Fruit fly (Drosophila melanogaster): ENCODE measurements around the gene Polr3D.

The Polr3D gene

DNA sequence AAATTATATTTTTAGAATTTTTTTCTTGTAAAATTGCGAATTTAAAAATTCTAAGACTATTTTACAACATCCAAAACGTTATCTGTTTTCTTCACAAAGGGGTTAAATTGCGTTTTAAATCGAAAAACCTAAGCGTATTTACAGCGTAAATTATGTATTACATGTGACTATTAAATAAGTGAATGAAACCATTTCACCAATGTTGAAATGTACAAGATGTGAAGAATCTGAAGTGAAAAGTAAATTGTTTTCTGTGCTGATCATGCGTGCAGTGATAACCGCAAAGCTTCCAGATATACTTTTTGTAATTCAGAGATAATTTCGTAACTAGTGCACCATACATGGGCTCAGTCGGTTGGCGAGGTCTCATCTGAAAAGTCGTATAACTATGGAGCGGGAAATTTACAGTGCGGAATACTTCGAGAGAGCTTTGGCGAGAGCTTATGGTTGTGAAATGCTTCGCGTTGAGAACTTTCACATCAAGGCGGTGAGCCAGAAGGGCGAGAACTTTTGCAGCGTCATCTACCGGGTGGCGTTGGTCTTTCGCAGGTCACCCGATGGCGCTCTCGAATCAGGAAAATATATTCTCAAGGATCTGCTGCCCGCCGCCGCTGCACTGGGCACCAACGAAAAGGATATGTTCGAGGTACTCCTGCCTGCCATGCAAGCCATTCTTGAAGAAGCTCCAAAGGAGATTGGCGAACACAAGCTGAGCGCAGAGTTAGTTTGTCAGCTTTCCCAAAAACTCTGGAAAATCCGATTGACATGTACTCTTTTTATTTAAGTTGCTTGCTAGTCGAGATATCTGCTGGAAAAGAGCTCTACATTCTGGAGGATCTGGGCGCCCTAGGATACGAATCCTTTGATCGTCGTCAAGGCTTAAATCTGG, 4.9 kb upstream of the Polr3D start (continued):
- TF ChIP-seq pb (GFP tag; optimal IDR thresholded peaks at IDR 0.05): peak; percentile 59
- TF ChIP-seq jumu (GFP tag; optimal IDR thresholded peaks at IDR 0.05): no peak
- peak; percentile 27 for TF ChIP-seq Blimp-1 (GFP tag; optimal IDR thresholded peaks at IDR 0.05)
- no peak for TF ChIP-seq dm (GFP tag; optimal IDR thresholded peaks at IDR 0.05)
- TF ChIP-seq CG8765 (GFP tag; IDR thresholded peaks at IDR 0.05): no peak
- no peak for TF ChIP-seq CG14441 (GFP tag; IDR thresholded peaks at IDR 0.05)
- peak; percentile 35 for TF ChIP-seq CG4707 (GFP tag; optimal IDR thresholded peaks at IDR 0.05)
- peak; percentile 81 for TF ChIP-seq Ets65A (GFP tag)
- TF ChIP-seq kah (GFP tag; optimal IDR thresholded peaks at IDR 0.05): no peak
- no peak for TF ChIP-seq sisA (GFP tag; IDR thresholded peaks at IDR 0.05)
- TF ChIP-seq Sin3A (optimal IDR thresholded peaks at IDR 0.05): no peak
- TF ChIP-seq CG3995 (GFP tag; optimal IDR thresholded peaks at IDR 0.05): no peak
- peak; percentile 10 for TF ChIP-seq slp2 (GFP tag; optimal IDR thresholded peaks at IDR 0.05)
- TF ChIP-seq CkIIα-i1 (GFP tag; IDR thresholded peaks at IDR 0.05): no peak
- TF ChIP-seq Ets97D (GFP tag; optimal IDR thresholded peaks at IDR 0.05): peak; percentile 13
- no peak for TF ChIP-seq eve (GFP tag; optimal IDR thresholded peaks at IDR 0.05)
- no peak for TF ChIP-seq CG3407 (GFP tag; optimal IDR thresholded peaks at IDR 0.05)
- TF ChIP-seq luna (GFP tag; optimal IDR thresholded peaks at IDR 0.05): peak; percentile 30
- TF ChIP-seq sim (GFP tag; IDR thresholded peaks at IDR 0.05): no peak
- no peak for TF ChIP-seq sob (GFP tag; IDR thresholded peaks at IDR 0.05)
- TF ChIP-seq CG2202 (tag; optimal IDR thresholded peaks at IDR 0.05): no peak
- no peak for TF ChIP-seq repo (GFP tag; optimal IDR thresholded peaks at IDR 0.05)
- peak; percentile 44 for TF ChIP-seq Mes4 (GFP tag; optimal IDR thresholded peaks at IDR 0.05)
- peak; percentile 42; the same call in 1 of the 2 replicates for TF ChIP-seq tna (GFP tag; IDR thresholded peaks at IDR 0.05; ENCODE audit: partially characterized antibody)
- peak; percentile 22 for TF ChIP-seq fd3F (GFP tag; optimal IDR thresholded peaks at IDR 0.05)
- TF ChIP-seq B-H1 (GFP tag; IDR thresholded peaks at IDR 0.05): no peak
- TF ChIP-seq CG2199 (GFP tag; IDR thresholded peaks at IDR 0.05): peak; percentile 83; the same call in 2 of the 3 replicates
- no peak for TF ChIP-seq tup (GFP tag; optimal IDR thresholded peaks at IDR 0.05)
- no peak; the same call in 1 of the 3 replicates for TF ChIP-seq ase (GFP tag; IDR thresholded peaks at IDR 0.05)
- no peak for TF ChIP-seq pho (GFP tag; optimal IDR thresholded peaks at IDR 0.05)
- peak; percentile 49 for TF ChIP-seq CG1233 (GFP tag; optimal IDR thresholded peaks at IDR 0.05)
- TF ChIP-seq CHES-1-like (GFP tag; optimal IDR thresholded peaks at IDR 0.05): no peak
- TF ChIP-seq CG10209 (GFP tag; optimal IDR thresholded peaks at IDR 0.05): peak; percentile 57
- TF ChIP-seq ham (GFP tag; IDR thresholded peaks at IDR 0.05): no peak
- peak; percentile 47; the same call in 1 of the 2 replicates for TF ChIP-seq rib (GFP tag; IDR thresholded peaks at IDR 0.05)
- no peak for TF ChIP-seq CG1792 (GFP tag; optimal IDR thresholded peaks at IDR 0.05)
- 0 out of 4 replicates have a peak, but pooled peaks have one; percentile 18 for TF ChIP-seq Dll (GFP tag; IDR thresholded peaks at IDR 0.05; ENCODE audit: partially characterized antibody)
- TF ChIP-seq CG34422 (GFP tag; IDR thresholded peaks at IDR 0.05): 0 out of 3 replicates have a peak, but pooled peaks have one; percentile 16
- no peak for TF ChIP-seq usp (GFP tag; optimal IDR thresholded peaks at IDR 0.05)
- no peak for TF ChIP-seq dpn (GFP tag; optimal IDR thresholded peaks at IDR 0.05)
- TF ChIP-seq CG14710 (tag; optimal IDR thresholded peaks at IDR 0.05): no peak
- no peak for TF ChIP-seq CG31388 (GFP tag; optimal IDR thresholded peaks at IDR 0.05)
- TF ChIP-seq fd96Cb (tag; optimal IDR thresholded peaks at IDR 0.05): peak; percentile 53
- TF ChIP-seq jing (GFP tag; optimal IDR thresholded peaks at IDR 0.05): no peak
- no peak for TF ChIP-seq ara (GFP tag; IDR thresholded peaks at IDR 0.05)
- no peak for TF ChIP-seq CG8281 (tag; optimal IDR thresholded peaks at IDR 0.05)
- TF ChIP-seq CG13624 (GFP tag; optimal IDR thresholded peaks at IDR 0.05): peak; percentile 10
- TF ChIP-seq zfh2 (GFP tag; optimal IDR thresholded peaks at IDR 0.05): no peak
- no peak for TF ChIP-seq crc (GFP tag; optimal IDR thresholded peaks at IDR 0.05)
- peak; percentile 3 for TF ChIP-seq ems (GFP tag; optimal IDR thresholded peaks at IDR 0.05)
